Worm (Caenorhabditis elegans) whole organism, late embryonic: ENCODE results near the gene dpf-1.

Experiments
- elt-2 ChIP-seq: sonication (generic microtip); optimal IDR thresholded peaks from 2 replicates; lab custom pipeline; 2016; ENCODE audit warnings: missing genetic modification reagents, missing genetic modification characterization, missing compliant biosample characterization
- hlh-8 ChIP-seq: sonication (generic microtip); optimal IDR thresholded peaks from 2 replicates; lab custom pipeline; 2016; ENCODE audit warnings: missing genotype, missing genetic modification characterization, missing compliant biosample characterization
- pqm-1 ChIP-seq: sonication (generic microtip); optimal IDR thresholded peaks from 2 replicates; lab custom pipeline; 2016; ENCODE audit warnings: missing genetic modification characterization, missing compliant biosample characterization
- unc-55 ChIP-seq: sonication (generic microtip); optimal IDR thresholded peaks from 2 replicates; lab custom pipeline; 2017; ENCODE audit warnings: missing biosample characterization, missing genetic modification reagents, missing genetic modification characterization

- TF ChIP-seq hlh-8 (tag; lab: Kevin White, UChicago): no peak
- no peak for TF ChIP-seq unc-55 (GFP tag; lab: Kevin White, UChicago)
- TF ChIP-seq pqm-1: no peak
- TF ChIP-seq elt-2 (tag; lab: Kevin White, UChicago): no peak
Observed at ce11 chrV:15516476-15516875, 45.3 kb downstream of the dpf-1 start.
